Fruit fly (Drosophila melanogaster): ENCODE data around the gene CG6418.

- TF ChIP-seq CG8478 (optimal IDR thresholded peaks at IDR 0.05) (no peak), CTCF (optimal IDR thresholded peaks at IDR 0.05) (no peak)
Measured at dm6 chr3L:10843273-10843672, 35.6 kb downstream of the CG6418 start.

Data from S2 (cell line).